Worm (Caenorhabditis elegans): Measurements from ENCODE around the gene aps-1.

aps-1 gene

DNA sequence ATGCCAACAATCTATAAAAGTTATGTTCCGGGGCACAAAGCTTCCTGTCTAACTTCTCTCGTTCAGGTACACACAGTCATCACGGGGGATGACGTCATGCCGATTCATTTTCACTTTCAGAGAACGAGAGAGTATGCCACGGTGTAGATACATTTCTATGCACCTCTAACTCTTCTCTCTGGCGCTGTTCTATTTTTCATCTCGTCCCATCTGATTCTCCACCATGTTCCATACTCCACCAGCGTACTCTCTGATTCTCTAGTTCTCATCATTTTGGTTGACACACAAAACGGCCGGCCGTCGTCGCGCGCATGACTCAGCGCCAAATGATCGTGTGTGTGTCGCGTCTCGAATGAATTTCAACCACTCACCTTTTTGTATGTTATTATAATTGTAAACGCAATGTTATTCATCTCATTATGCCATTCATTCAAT is 17.4 kb upstream of the aps-1 start (continued):
- peak; percentile 97 for TF ChIP-seq hlh-30 (tag; optimal IDR thresholded peaks at IDR 0.05; ENCODE audit: insufficient read depth)
- TF ChIP-seq lsy-2 (tag; optimal IDR thresholded peaks at IDR 0.05) = peak; percentile 65 to 91
- TF ChIP-seq ceh-20 (GFP tag; IDR thresholded peaks at IDR 0.05) = peak; percentile 92
- TF ChIP-seq hmg-1.1 (GFP tag; IDR thresholded peaks at IDR 0.05) = peak; percentile 95
- peak; percentile 100 for TF ChIP-seq hlh-11 (tag; optimal IDR thresholded peaks at IDR 0.05)
- peak; percentile 91 for TF ChIP-seq nhr-42 (GFP tag; IDR thresholded peaks at IDR 0.05)
- TF ChIP-seq egl-43 (GFP tag; IDR thresholded peaks at IDR 0.05) = peak; percentile 83
- TF ChIP-seq tra-1 (GFP tag; IDR thresholded peaks at IDR 0.05) = peak; percentile 94
- TF ChIP-seq F44E2.7 (GFP tag; IDR thresholded peaks at IDR 0.05) = no peak
- peak; percentile 93 for TF ChIP-seq mep-1 (tag; optimal IDR thresholded peaks at IDR 0.05)
- peak; percentile 86 for TF ChIP-seq mdt-29 (GFP tag; IDR thresholded peaks at IDR 0.05)
- no peak for TF ChIP-seq ceh-82 (tag; optimal IDR thresholded peaks at IDR 0.05)
- peak; percentile 57 for TF ChIP-seq madf-9 (GFP tag; conservative IDR thresholded peaks at IDR 0.05)
- no peak for TF ChIP-seq snpc-1.2 (GFP tag; IDR thresholded peaks at IDR 0.05)
- peak; percentile 98 for TF ChIP-seq nhr-28 (tag; optimal IDR thresholded peaks at IDR 0.05)
- TF ChIP-seq duxl-1 (tag; optimal IDR thresholded peaks at IDR 0.05; ENCODE audit: poor library complexity) = peak; percentile 45
- peak; percentile 79; the same call in 1 of the 2 replicates for TF ChIP-seq nhr-41 (GFP tag; IDR thresholded peaks at IDR 0.05)
- no peak for TF ChIP-seq ZK546.5 (tag; optimal IDR thresholded peaks at IDR 0.05)

DNA sequence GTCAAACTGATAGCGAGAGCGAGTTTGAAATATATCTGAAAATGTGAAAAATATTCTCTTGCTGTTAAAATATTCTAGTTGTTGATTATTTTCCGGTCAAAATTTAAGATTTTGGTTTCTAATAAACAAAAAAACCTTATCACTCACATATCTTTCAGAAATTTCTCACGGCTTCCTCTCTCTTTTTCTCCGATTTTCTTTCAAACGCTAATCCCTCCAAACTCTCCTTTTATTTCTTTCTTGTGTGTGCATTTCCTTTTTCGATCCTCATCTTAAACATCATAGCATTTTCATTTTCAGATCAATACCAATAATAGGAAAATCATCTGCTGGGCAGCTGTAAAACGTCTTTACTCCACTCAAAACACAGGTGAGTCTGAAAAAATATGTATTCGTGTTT is 14.5 kb upstream of the aps-1 start, which contains the start of gene fos-1:
TSS of gene fos-1 (plus strand) at position 301 of the 400 bp plus-strand sequence.
- TF ChIP-seq nhr-102 (tag; optimal IDR thresholded peaks at IDR 0.05) (no peak), pqm-1 (tag; optimal IDR thresholded peaks at IDR 0.05) (no peak), nhr-48 (tag; optimal IDR thresholded peaks at IDR 0.05) (no peak), cey-2 (tag; optimal IDR thresholded peaks at IDR 0.05; ENCODE audit: borderline replicate concordance, insufficient read depth) (no peak), daf-12 (tag; optimal IDR thresholded peaks at IDR 0.05) (no peak), lin-15B (tag; optimal IDR thresholded peaks at IDR 0.05) (no peak), aly-2 (tag; optimal IDR thresholded peaks at IDR 0.05) (no peak), madf-9 (GFP tag; conservative IDR thresholded peaks at IDR 0.05) (no peak), jun-1 (tag; optimal IDR thresholded peaks at IDR 0.05) (no peak), ztf-7 (tag; optimal IDR thresholded peaks at IDR 0.05) (no peak), F10B5.3 (tag; optimal IDR thresholded peaks at IDR 0.05) (no peak), nhr-111 (GFP tag; optimal IDR thresholded peaks at IDR 0.05) (no peak)

DNA sequence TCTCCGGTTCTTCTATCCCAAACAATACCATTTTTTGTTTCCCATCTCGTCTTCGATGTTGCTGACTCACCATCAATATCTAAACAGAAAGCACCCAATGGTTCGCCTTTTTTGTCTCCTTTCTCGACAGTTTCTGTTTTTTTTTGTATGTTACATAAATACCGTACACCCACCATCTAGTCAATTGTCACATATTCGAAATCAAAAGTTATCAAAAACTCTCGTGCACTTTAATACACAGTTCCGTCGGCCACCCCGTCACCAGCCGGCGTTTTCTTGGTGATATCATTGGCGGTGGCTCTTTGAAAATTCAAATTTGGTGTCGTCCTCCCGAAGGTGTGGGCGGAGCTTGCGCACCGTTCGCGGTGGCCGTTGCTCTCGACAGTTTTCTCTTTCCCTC is 9.8 kb upstream of the aps-1 start:
- TF ChIP-seq mes-2 (tag; optimal IDR thresholded peaks at IDR 0.05; ENCODE audit: poor library complexity, severe bottlenecking) = no peak
- no peak for TF ChIP-seq F10B5.3 (tag; optimal IDR thresholded peaks at IDR 0.05)
- TF ChIP-seq lin-38 (GFP tag; IDR thresholded peaks at IDR 0.05) = no peak
- TF ChIP-seq dve-1 (tag; optimal IDR thresholded peaks at IDR 0.05; ENCODE audit: insufficient read depth) = peak; percentile 13
- TF ChIP-seq aly-2 (tag; optimal IDR thresholded peaks at IDR 0.05) = no peak
- TF ChIP-seq lsy-2 (tag; optimal IDR thresholded peaks at IDR 0.05) = peak in 1 of 2 experiments; percentile 8
- peak; percentile 95 for TF ChIP-seq aha-1 (tag)
- TF ChIP-seq set-16 (GFP tag; IDR thresholded peaks at IDR 0.05) = 0 out of 2 replicates have a peak, but pooled peaks have one; percentile 46
- 0 out of 2 replicates have a peak, but pooled peaks have one; percentile 14 for TF ChIP-seq egl-43 (GFP tag; IDR thresholded peaks at IDR 0.05)

DNA sequence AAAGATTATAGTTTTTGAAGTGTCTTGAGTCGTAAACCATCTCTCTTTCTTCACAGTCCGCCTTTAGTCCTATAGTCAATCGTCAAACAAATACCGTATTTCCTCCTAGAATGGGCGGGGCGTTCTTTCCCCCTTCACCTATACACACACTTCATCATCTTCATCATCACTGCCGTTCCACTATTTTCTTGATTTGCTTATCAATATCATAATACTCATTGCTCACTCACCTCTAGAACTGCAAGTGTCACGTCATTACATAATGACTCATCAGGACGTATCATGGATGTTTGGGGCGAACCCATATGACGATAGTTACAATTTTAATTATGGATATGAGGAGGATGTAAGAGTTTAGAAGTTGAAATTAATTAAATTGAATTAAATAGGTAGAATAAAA is 7.1 kb upstream of the aps-1 start:
- no peak for TF ChIP-seq nhr-10 (tag; optimal IDR thresholded peaks at IDR 0.05)
- no peak for TF ChIP-seq nhr-41 (GFP tag; IDR thresholded peaks at IDR 0.05)
- no peak for TF ChIP-seq dmd-6 (GFP tag; IDR thresholded peaks at IDR 0.05)
- TF ChIP-seq mdl-1 (tag; optimal IDR thresholded peaks at IDR 0.05) = no peak
- peak; percentile 20 for TF ChIP-seq dve-1 (tag; optimal IDR thresholded peaks at IDR 0.05; ENCODE audit: insufficient read depth)
- no peak for TF ChIP-seq ceh-28 (tag; optimal IDR thresholded peaks at IDR 0.05)
- peak in 1 of 2 experiments; percentile 92 for TF ChIP-seq unc-62 (GFP tag; optimal IDR thresholded peaks at IDR 0.05 in 1 of 2)
- no peak for TF ChIP-seq unc-62 (tag; optimal IDR thresholded peaks at IDR 0.05)
- peak; percentile 14 for TF ChIP-seq mes-2 (tag; optimal IDR thresholded peaks at IDR 0.05; ENCODE audit: poor library complexity, severe bottlenecking)
- TF ChIP-seq sdz-12 (GFP tag; optimal IDR thresholded peaks at IDR 0.05) = no peak
- no peak for TF ChIP-seq madf-5 (GFP tag; IDR thresholded peaks at IDR 0.05)
- TF ChIP-seq nhr-102 (tag; optimal IDR thresholded peaks at IDR 0.05) = no peak
- peak; percentile 7 for TF ChIP-seq nhr-6 (tag; optimal IDR thresholded peaks at IDR 0.05)
- TF ChIP-seq ZK337.2 (GFP tag; IDR thresholded peaks at IDR 0.05) = no peak
- TF ChIP-seq pha-4 (GFP tag; IDR thresholded peaks at IDR 0.05) = no peak
- peak; percentile 41 for TF ChIP-seq pha-4 (tag; optimal IDR thresholded peaks at IDR 0.05)
- TF ChIP-seq lsy-2 (tag; optimal IDR thresholded peaks at IDR 0.05) = peak in 1 of 2 experiments; percentile 9

Data from whole organism, L4 larva.